Worm (Caenorhabditis elegans): ENCODE data around the gene F46B3.7.

The F46B3.7 gene

ce11 chrV:20603014-20603413, 15.5 kb downstream of the F46B3.7 start, which contains the start of gene ttr-11:
ttr-11 (plus strand) TSS chrV:20603314.
- peak in 1 of 2 experiments; percentile 14 for TF ChIP-seq unc-62 (GFP tag; optimal IDR thresholded peaks at IDR 0.05 in 1 of 2)
- TF ChIP-seq unc-62 (tag; optimal IDR thresholded peaks at IDR 0.05), result no peak
- TF ChIP-seq cey-2 (tag; optimal IDR thresholded peaks at IDR 0.05; ENCODE audit: borderline replicate concordance, insufficient read depth), result no peak
- no peak for TF ChIP-seq tag-97 (GFP tag; IDR thresholded peaks at IDR 0.05)

- TF ChIP-seq aha-1 (tag), result no peak
- TF ChIP-seq F44E2.7 (GFP tag; IDR thresholded peaks at IDR 0.05), result 0 out of 2 replicates have a peak, but pooled peaks have one; percentile 31
- TF ChIP-seq set-16 (GFP tag; IDR thresholded peaks at IDR 0.05), result peak; percentile 76; the same call in 1 of the 2 replicates
These were observed 17.8 kb downstream of the F46B3.7 start for ce11 chrV:20600704-20601103.

- no peak for TF ChIP-seq nhr-42 (GFP tag; IDR thresholded peaks at IDR 0.05)
- TF ChIP-seq ceh-82 (tag; optimal IDR thresholded peaks at IDR 0.05), result no peak
- no peak for TF ChIP-seq attf-4 (tag; optimal IDR thresholded peaks at IDR 0.05)
- no peak for TF ChIP-seq T20F7.1 (GFP tag; optimal IDR thresholded peaks at IDR 0.05)
- no peak for TF ChIP-seq zfp-2 (tag; optimal IDR thresholded peaks at IDR 0.05)
- TF ChIP-seq ama-1 (optimal IDR thresholded peaks at IDR 0.05), result no peak
- no peak for TF ChIP-seq Y75B8A.6 (GFP tag; IDR thresholded peaks at IDR 0.05)
These were observed 18.7 kb downstream of the F46B3.7 start, which contains the start of gene col-163 for ce11 chrV:20599795-20600194. col-163 (plus strand) TSS chrV:20600095.

ce11 chrV:20597076-20597475, 21.5 kb downstream of the F46B3.7 start, which contains the start of gene F46B3.1:
F46B3.1 (minus strand) TSS chrV:20597176.
- TF ChIP-seq lin-15B (tag; optimal IDR thresholded peaks at IDR 0.05) (no peak), lin-13 (GFP tag; optimal IDR thresholded peaks at IDR 0.05) (no peak), snpc-4 (tag; optimal IDR thresholded peaks at IDR 0.05) (no peak), mxl-2 (GFP tag; conservative IDR thresholded peaks at IDR 0.05) (no peak), tag-97 (GFP tag; IDR thresholded peaks at IDR 0.05) (no peak), zfp-3 (GFP tag; conservative IDR thresholded peaks at IDR 0.05) (no peak), ZK546.5 (tag; optimal IDR thresholded peaks at IDR 0.05) (no peak), ZK337.2 (GFP tag; IDR thresholded peaks at IDR 0.05) (no peak), mdt-29 (GFP tag; IDR thresholded peaks at IDR 0.05) (no peak), F44E2.7 (GFP tag; IDR thresholded peaks at IDR 0.05) (no peak), R02D3.7 (tag; optimal IDR thresholded peaks at IDR 0.05) (no peak), ceh-28 (tag; optimal IDR thresholded peaks at IDR 0.05) (no peak), snpc-1.2 (GFP tag; IDR thresholded peaks at IDR 0.05) (no peak), spr-1 (tag; optimal IDR thresholded peaks at IDR 0.05) (no peak), zfp-2 (tag; optimal IDR thresholded peaks at IDR 0.05) (no peak)

- TF ChIP-seq snpc-1.2 (GFP tag; IDR thresholded peaks at IDR 0.05) (no peak), mxl-3 (GFP tag; optimal IDR thresholded peaks at IDR 0.05) (no peak), snpc-4 (tag; optimal IDR thresholded peaks at IDR 0.05) (no peak), F49E8.2 (tag; optimal IDR thresholded peaks at IDR 0.05; ENCODE audit: borderline replicate concordance) (no peak), unc-62 (GFP tag; optimal IDR thresholded peaks at IDR 0.05 in 1 of 2) (no peak), unc-62 (tag; optimal IDR thresholded peaks at IDR 0.05) (no peak), nhr-42 (GFP tag; IDR thresholded peaks at IDR 0.05) (no peak)
These were observed 22.9 kb downstream of the F46B3.7 start, which contains the start of gene F26F2.11 for ce11 chrV:20595653-20596052. F26F2.11 (minus strand) TSS chrV:20595753.

ce11 chrV:20594746-20595145, 23.8 kb downstream of the F46B3.7 start, which contains the start of gene F26F2.10:
F26F2.10 (minus strand) TSS chrV:20594846.
- no peak for TF ChIP-seq lsy-2 (tag; optimal IDR thresholded peaks at IDR 0.05)

DNA sequence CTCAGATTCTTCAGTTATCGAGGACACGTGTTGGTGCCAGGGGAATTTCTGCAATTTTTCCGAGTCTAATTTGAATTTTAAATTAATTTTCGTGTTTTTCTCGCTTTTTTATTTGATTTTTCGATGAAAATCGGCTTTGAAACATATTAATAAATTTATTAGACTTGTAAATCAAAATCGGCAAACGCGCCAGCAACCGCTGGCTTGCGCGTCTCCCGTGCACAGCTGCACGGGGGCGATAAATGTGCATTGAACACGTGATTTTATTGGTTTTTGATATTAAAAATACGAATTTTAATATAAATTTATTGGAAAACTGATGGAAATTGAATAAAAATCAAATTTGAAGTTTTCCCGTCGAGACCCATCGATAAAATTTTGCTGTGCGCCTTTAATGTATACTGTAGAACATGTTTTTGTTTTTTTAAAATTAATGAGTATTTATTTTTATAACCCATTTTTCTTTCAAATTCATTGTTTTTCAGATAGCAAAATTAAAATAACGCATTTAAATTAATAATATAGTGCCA, 38.0 kb downstream of the F46B3.7 start, which contains the start of gene F26F2.7:
Gene F26F2.7, plus strand, starts transcription at position 480 of the 530 bp plus-strand sequence.
- TF ChIP-seq lir-3 (tag; optimal IDR thresholded peaks at IDR 0.05), result no peak
- peak; percentile 21 for TF ChIP-seq nhr-6 (tag; optimal IDR thresholded peaks at IDR 0.05)
- no peak for TF ChIP-seq jun-1 (tag; optimal IDR thresholded peaks at IDR 0.05)
- TF ChIP-seq hlh-11 (tag; optimal IDR thresholded peaks at IDR 0.05), result peak; percentile 95
- peak; percentile 63 for TF ChIP-seq F37D6.2 (tag; optimal IDR thresholded peaks at IDR 0.05)
- TF ChIP-seq gei-8 (GFP tag; optimal IDR thresholded peaks at IDR 0.05), result no peak
- peak; percentile 79 for TF ChIP-seq nhr-102 (tag; optimal IDR thresholded peaks at IDR 0.05)
- no peak for TF ChIP-seq tag-97 (GFP tag; IDR thresholded peaks at IDR 0.05)
- no peak for TF ChIP-seq unc-62 (GFP tag; optimal IDR thresholded peaks at IDR 0.05 in 1 of 2)
- no peak for TF ChIP-seq unc-62 (tag; optimal IDR thresholded peaks at IDR 0.05)
- TF ChIP-seq fkh-10 (GFP tag; optimal IDR thresholded peaks at IDR 0.05), result peak; percentile 17
- TF ChIP-seq fos-1 (tag; optimal IDR thresholded peaks at IDR 0.05), result no peak
- peak; percentile 88 for TF ChIP-seq mes-2 (tag; optimal IDR thresholded peaks at IDR 0.05; ENCODE audit: poor library complexity, severe bottlenecking)
- no peak for TF ChIP-seq egl-27 (tag; optimal IDR thresholded peaks at IDR 0.05)
- peak; percentile 74; the same call in 1 of the 2 replicates for TF ChIP-seq nhr-42 (GFP tag; IDR thresholded peaks at IDR 0.05)

Measured in whole organism, L4 larva.